Fruit fly (Drosophila melanogaster): ENCODE results near the gene Nprl2.

dm6 chrX:16889510-16889909 is 5.3 kb upstream of the Nprl2 start, which contains the start of gene CG13002:
- TF ChIP-seq CG8478 (optimal IDR thresholded peaks at IDR 0.05) (no peak), CTCF (optimal IDR thresholded peaks at IDR 0.05) (no peak)

Measured in S2 (cell line).